Worm (Caenorhabditis elegans): ENCODE results near the gene T08A9.13.

DNA sequence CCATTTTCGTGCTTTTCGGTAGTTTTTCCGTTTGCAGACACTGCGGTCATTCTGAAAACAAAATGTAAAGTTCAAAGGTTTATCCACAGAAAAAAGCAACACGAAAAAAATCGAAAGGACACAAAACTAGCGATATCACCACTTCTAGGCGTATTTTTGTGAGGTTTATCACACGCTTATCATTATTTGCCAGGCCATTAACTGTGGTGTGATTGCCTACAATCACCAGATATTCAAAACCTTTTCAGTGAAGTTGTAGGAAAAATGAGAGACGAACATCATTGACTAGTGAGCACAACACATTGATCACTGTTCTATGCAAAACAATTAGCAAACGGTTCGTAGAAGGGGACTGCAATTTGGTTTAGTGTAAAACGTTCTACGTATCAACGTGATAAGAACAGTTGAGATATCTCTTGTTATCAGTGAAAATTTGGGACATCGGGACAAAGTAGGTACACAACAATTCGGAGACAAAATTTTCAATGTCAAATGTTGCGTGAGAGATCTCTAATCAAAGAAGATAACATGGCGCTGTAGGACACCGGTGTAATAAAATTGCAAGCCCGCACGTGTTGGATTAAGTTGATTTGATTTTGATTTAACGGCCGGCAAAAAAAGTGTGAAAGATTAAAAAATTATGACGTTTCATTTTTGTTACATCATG, 16.6 kb downstream of the T08A9.13 start, which contains the start of gene sur-5:
- TF ChIP-seq snpc-4 (tag; optimal IDR thresholded peaks at IDR 0.05) (no peak), ztf-11 (tag; optimal IDR thresholded peaks at IDR 0.05) (no peak), unc-62 (GFP tag; optimal IDR thresholded peaks at IDR 0.05) (no peak), lsy-2 (tag; optimal IDR thresholded peaks at IDR 0.05) (no peak), nhr-28 (tag; optimal IDR thresholded peaks at IDR 0.05) (no peak), elt-1 (tag; optimal IDR thresholded peaks at IDR 0.05; ENCODE audit: borderline replicate concordance, insufficient read depth) (peak; percentile 59), blmp-1 (tag; optimal IDR thresholded peaks at IDR 0.05) (no peak)
